Worm (Caenorhabditis elegans) whole organism, L4/young adult: Measurements from ENCODE around the gene mrps-34.

Experiments used
- W03F9.2 ChIP-seq: fragments of 150-350 bp; optimal IDR thresholded peaks from 2 replicates; lab custom pipeline; 2014; ENCODE audit warnings: missing biosample characterization, missing genetic modification characterization
- him-1 ChIP-seq: sonication (generic microtip); optimal IDR thresholded peaks from 2 replicates; lab custom pipeline; 2016; ENCODE audit warnings: missing genotype, missing genetic modification reagents, missing genetic modification characterization, missing compliant biosample characterization

DNA sequence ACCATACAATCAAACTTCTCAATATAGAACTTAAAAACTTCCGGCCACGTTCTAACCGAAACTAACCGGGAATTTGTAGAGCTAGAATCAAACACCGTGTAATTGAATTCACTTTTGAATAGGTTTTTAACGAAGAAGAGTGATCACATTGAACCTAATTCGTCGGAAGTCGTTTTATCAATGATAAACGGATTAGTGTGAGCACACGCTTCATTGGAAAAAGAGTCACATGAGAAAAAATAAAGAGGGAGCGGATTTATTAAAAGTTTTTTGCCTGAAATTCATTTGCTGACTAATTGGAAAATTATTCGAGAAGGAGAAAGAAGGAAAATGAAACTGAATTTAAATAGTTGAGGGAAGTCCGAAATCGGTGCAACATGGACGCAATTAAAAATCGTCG, 46.6 kb downstream of the mrps-34 start:
- TF ChIP-seq W03F9.2 (tag; lab: Kevin White, UChicago) (no peak), him-1 (no peak)
